Worm (Caenorhabditis elegans) whole organism, late embryonic: ENCODE data around the gene nspb-2.

ENCODE experiments used
- Y22D7AL.16 ChIP-seq: sonication (generic microtip); optimal IDR thresholded peaks from 2 replicates; lab custom pipeline; 2016; ENCODE audit warnings: missing genetic modification characterization, missing compliant biosample characterization
- eyg-1 ChIP-seq: sonication (generic microtip); optimal IDR thresholded peaks from 2 replicates; lab custom pipeline; 2016; ENCODE audit warnings: missing genotype, missing genetic modification characterization, missing compliant biosample characterization
- nhr-11 ChIP-seq: fragments of 150-350 bp; optimal IDR thresholded peaks from 2 replicates; lab custom pipeline; 2014; ENCODE audit warnings: missing biosample characterization, missing genetic modification characterization
- npax-4 ChIP-seq: sonication (generic microtip); optimal IDR thresholded peaks from 2 replicates; lab custom pipeline; 2016; ENCODE audit warnings: missing genetic modification characterization, missing compliant biosample characterization
- zip-5 ChIP-seq: sonication (generic microtip); optimal IDR thresholded peaks from 2 replicates; lab custom pipeline; 2016; ENCODE audit warnings: missing genetic modification characterization, missing compliant biosample characterization

DNA sequence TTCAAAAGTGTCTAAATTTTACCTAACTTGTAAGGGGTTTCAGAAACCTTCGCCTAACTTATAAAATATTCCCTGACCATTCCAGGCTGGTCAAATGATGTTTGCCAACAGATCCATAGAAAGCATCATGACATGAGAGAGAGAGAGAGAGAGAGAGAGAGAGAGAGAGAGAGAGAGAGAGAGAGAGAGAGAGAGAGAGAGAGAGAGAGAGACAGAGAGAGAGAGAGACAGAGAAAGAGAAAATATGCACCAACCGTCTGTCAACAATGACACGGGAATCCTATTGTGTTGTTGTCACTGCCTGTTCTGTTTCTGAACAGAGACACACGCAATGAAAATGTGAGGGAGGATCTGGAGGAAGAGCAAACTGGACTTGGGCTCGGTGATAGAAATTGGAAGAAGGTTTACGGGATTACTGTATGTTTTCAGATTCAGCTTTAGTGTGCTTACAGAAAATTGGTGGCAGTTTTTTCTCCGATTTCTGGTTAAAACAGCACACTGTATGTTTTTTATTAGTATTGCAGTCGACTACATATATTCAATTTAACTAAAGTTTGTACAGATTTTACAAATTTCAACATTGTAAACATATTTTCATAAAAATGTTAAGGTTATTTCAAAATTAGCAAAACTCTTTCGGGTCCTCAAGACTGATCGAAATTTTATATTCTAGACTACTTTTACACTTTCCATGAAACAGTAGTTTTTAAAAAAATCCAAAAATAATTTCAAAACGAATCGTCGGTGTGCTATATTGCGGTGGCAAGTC is 15.4 kb upstream of the nspb-2 start:
- TF ChIP-seq npax-4 (no peak), zip-5 (no peak), Y22D7AL.16 (tag; lab: Kevin White, UChicago) (no peak), eyg-1 (tag; lab: Kevin White, UChicago) (no peak), nhr-11 (tag; lab: Kevin White, UChicago) (no peak)
